Worm (Caenorhabditis elegans) whole organism, midembryonic: ENCODE measurements around the gene F49E11.2.

Experiments
- T22C8.4 ChIP-seq: fragments of 200-800 bp; sonication (Bioruptor generic); IDR thresholded peaks from 2 replicates; pipeline ENCODE4 v1.3.6; 2022; ENCODE audit warnings: missing genetic modification characterization, missing compliant biosample characterization
- cog-1 ChIP-seq: sonication (generic microtip); optimal IDR thresholded peaks from 2 replicates; lab custom pipeline; 2016; ENCODE audit warnings: missing genetic modification characterization, missing compliant biosample characterization
- flt-1 ChIP-seq: fragments of 200-800 bp; sonication (Bioruptor generic); IDR thresholded peaks from 2 replicates; pipeline ENCODE4 v1.3.6; 2022; ENCODE audit warnings: missing genetic modification characterization, missing compliant biosample characterization
- klf-2 ChIP-seq: fragments of 200-800 bp; sonication (Bioruptor generic); conservative IDR thresholded peaks from 2 replicates; pipeline ENCODE4 v1.3.6; 2022; ENCODE audit warnings: missing genetic modification reagents, missing genetic modification characterization, missing compliant biosample characterization
- med-1 ChIP-seq: sonication (generic microtip); optimal IDR thresholded peaks from 2 replicates; lab custom pipeline; 2017; ENCODE audit warnings: missing genetic modification characterization, mild to moderate bottlenecking, missing compliant biosample characterization, antibody characterized with exemption, missing genetic modification reagents; ENCODE audit not compliant: insufficient read depth
- ref-1 ChIP-seq: fragments of 200-800 bp; sonication (Bioruptor generic); conservative IDR thresholded peaks from 2 replicates; pipeline ENCODE4 v1.3.6; 2022; ENCODE audit warnings: missing genetic modification reagents, missing genetic modification characterization, missing compliant biosample characterization
- tab-1 ChIP-seq: fragments of 200-800 bp; sonication (Bioruptor generic); IDR thresholded peaks from 2 replicates; pipeline ENCODE4 v1.3.6; 2022; ENCODE audit warnings: missing genetic modification characterization, missing compliant biosample characterization
- ztf-23 ChIP-seq: fragments of 200-800 bp; sonication (Bioruptor generic); IDR thresholded peaks from 2 replicates; pipeline ENCODE4 v1.3.6; 2022; ENCODE audit warnings: missing genetic modification reagents, missing genetic modification characterization, missing compliant biosample characterization
- ztf-29 ChIP-seq: fragments of 200-800 bp; sonication (Bioruptor generic); IDR thresholded peaks from 2 replicates; pipeline ENCODE4 v1.3.6; 2022; ENCODE audit warnings: missing genetic modification reagents, missing genetic modification characterization, missing compliant biosample characterization

F49E11.2 gene

ce11 chrIV:13036835-13037234 is 2.0 kb downstream of the F49E11.2 start:
- no peak for TF ChIP-seq ztf-23
- no peak for TF ChIP-seq med-1 (GFP tag; lab: Kevin White, UChicago)
- TF ChIP-seq flt-1 (GFP tag; lab: Robert Waterston, UW), result peak; percentile 32; the same call in 1 of the 2 replicates

ce11 chrIV:13035302-13035701 is 3.5 kb downstream of the F49E11.2 start:
- no peak for TF ChIP-seq tab-1 (GFP tag; lab: Robert Waterston, UW)
- TF ChIP-seq cog-1 (tag; lab: Kevin White, UChicago), result no peak
- no peak for TF ChIP-seq T22C8.4 (GFP tag; lab: Robert Waterston, UW)
- TF ChIP-seq ztf-23, result no peak
- TF ChIP-seq flt-1 (GFP tag; lab: Robert Waterston, UW), result no peak
- TF ChIP-seq ztf-29 (GFP tag; lab: Robert Waterston, UW), result no peak
- no peak for TF ChIP-seq ref-1 (GFP tag; lab: Robert Waterston, UW)
- TF ChIP-seq klf-2 (GFP tag; lab: Robert Waterston, UW), result no peak
- TF ChIP-seq med-1 (GFP tag; lab: Kevin White, UChicago), result no peak

- TF ChIP-seq klf-2 (GFP tag; lab: Robert Waterston, UW) (no peak), ztf-29 (GFP tag; lab: Robert Waterston, UW) (no peak), flt-1 (GFP tag; lab: Robert Waterston, UW) (no peak), med-1 (GFP tag; lab: Kevin White, UChicago) (no peak), cog-1 (tag; lab: Kevin White, UChicago) (no peak), ref-1 (GFP tag; lab: Robert Waterston, UW) (no peak), ztf-23 (no peak)
These were observed 5.3 kb downstream of the F49E11.2 start for ce11 chrIV:13033516-13033915.

- TF ChIP-seq klf-2 (GFP tag; lab: Robert Waterston, UW), result no peak
- TF ChIP-seq T22C8.4 (GFP tag; lab: Robert Waterston, UW), result no peak
- TF ChIP-seq ref-1 (GFP tag; lab: Robert Waterston, UW), result no peak
- TF ChIP-seq flt-1 (GFP tag; lab: Robert Waterston, UW), result no peak
- TF ChIP-seq med-1 (GFP tag; lab: Kevin White, UChicago), result no peak
These were observed 6.6 kb downstream of the F49E11.2 start for ce11 chrIV:13032153-13032552.

ce11 chrIV:13030467-13031299 is 8.1 kb downstream of the F49E11.2 start:
- TF ChIP-seq cog-1 (tag; lab: Kevin White, UChicago), result peak; percentile 20
- no peak for TF ChIP-seq T22C8.4 (GFP tag; lab: Robert Waterston, UW)
- no peak for TF ChIP-seq med-1 (GFP tag; lab: Kevin White, UChicago)
- TF ChIP-seq ref-1 (GFP tag; lab: Robert Waterston, UW), result no peak
- 0 out of 2 replicates have a peak, but pooled peaks have one; percentile 63 for TF ChIP-seq tab-1 (GFP tag; lab: Robert Waterston, UW)
- no peak; the same call in 1 of the 2 replicates for TF ChIP-seq klf-2 (GFP tag; lab: Robert Waterston, UW)
- no peak for TF ChIP-seq ztf-23

ce11 chrIV:13029674-13030466 is 8.9 kb downstream of the F49E11.2 start:
- TF ChIP-seq tab-1 (GFP tag; lab: Robert Waterston, UW) (0 out of 2 replicates have a peak, but pooled peaks have one; percentile 49), ztf-29 (GFP tag; lab: Robert Waterston, UW) (no peak), cog-1 (tag; lab: Kevin White, UChicago) (peak; percentile 46), flt-1 (GFP tag; lab: Robert Waterston, UW) (0 out of 2 replicates have a peak, but pooled peaks have one; percentile 3)

- TF ChIP-seq ztf-29 (GFP tag; lab: Robert Waterston, UW) (no peak), tab-1 (GFP tag; lab: Robert Waterston, UW) (no peak)
These were observed 9.8 kb downstream of the F49E11.2 start for ce11 chrIV:13028746-13029673.

ce11 chrIV:13027801-13028641 is 10.8 kb downstream of the F49E11.2 start:
- TF ChIP-seq klf-2 (GFP tag; lab: Robert Waterston, UW) (no peak), cog-1 (tag; lab: Kevin White, UChicago) (peak; percentile 6)
